Worm (Caenorhabditis elegans): ENCODE results near the gene F22E5.22.

DNA sequence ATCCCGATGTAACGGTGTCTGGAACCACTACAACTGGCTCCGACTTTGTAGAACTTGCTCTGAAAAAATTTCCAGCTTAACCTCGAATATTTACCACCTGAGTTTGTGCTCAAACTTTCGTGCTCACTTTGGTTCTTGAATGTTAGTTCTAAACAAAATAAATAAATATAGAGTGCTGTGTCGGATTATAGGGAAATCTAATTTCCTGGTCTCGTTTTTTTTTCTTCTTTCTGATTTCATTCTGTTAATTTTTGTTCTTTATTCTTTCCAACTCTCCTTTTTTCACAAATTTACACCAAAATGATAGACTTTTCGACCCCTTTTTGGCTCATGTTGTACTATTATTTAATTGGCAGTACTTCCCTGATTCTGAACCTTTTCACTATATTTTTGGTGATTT lies 36.4 kb upstream of the F22E5.22 start, which contains the start of gene sri-37:
- no peak for TF ChIP-seq ztf-4 (tag; optimal IDR thresholded peaks at IDR 0.05)
- TF ChIP-seq nhr-28 (tag; optimal IDR thresholded peaks at IDR 0.05): no peak
- TF ChIP-seq mdl-1 (tag; optimal IDR thresholded peaks at IDR 0.05): no peak
- TF ChIP-seq ama-1 (optimal IDR thresholded peaks at IDR 0.05): no peak
- TF ChIP-seq pqm-1 (tag; optimal IDR thresholded peaks at IDR 0.05): no peak
- no peak for TF ChIP-seq tbx-2 (tag; optimal IDR thresholded peaks at IDR 0.05)
- TF ChIP-seq ceh-28 (tag; optimal IDR thresholded peaks at IDR 0.05): no peak
- no peak for TF ChIP-seq lin-39 (tag; optimal IDR thresholded peaks at IDR 0.05)
- no peak for TF ChIP-seq ceh-82 (tag; optimal IDR thresholded peaks at IDR 0.05)
- TF ChIP-seq elt-3 (tag; optimal IDR thresholded peaks at IDR 0.05): no peak
- no peak for TF ChIP-seq nhr-12 (tag; optimal IDR thresholded peaks at IDR 0.05)

All from whole organism, L3 larva.